Worm (Caenorhabditis elegans) whole organism, mixed stage, embryonic: ENCODE results near the gene alh-5.

ENCODE experiments used
- M03D4.4 ChIP-seq: sonication (generic microtip); optimal IDR thresholded peaks from 2 replicates; lab custom pipeline; 2017; ENCODE audit warnings: mild to moderate bottlenecking, missing genetic modification characterization, missing compliant biosample characterization
- bed-3 ChIP-seq: fragments of 200-800 bp; sonication (Bioruptor generic); optimal IDR thresholded peaks from 3 replicates; lab custom pipeline; 2018; ENCODE audit warnings: mild to moderate bottlenecking, missing genetic modification characterization, moderate library complexity, missing compliant biosample characterization
- blmp-1 ChIP-seq: fragments of 150-350 bp; optimal IDR thresholded peaks from 2 replicates; lab custom pipeline; 2014; ENCODE audit warnings: missing biosample characterization, missing genetic modification characterization
- ceh-39 ChIP-seq: fragments of 150-350 bp; optimal IDR thresholded peaks from 2 replicates; lab custom pipeline; 2014; ENCODE audit warnings: missing biosample characterization, missing genetic modification characterization
- ceh-43 ChIP-seq: fragments of 200-800 bp; sonication (Bioruptor generic); optimal IDR thresholded peaks from 2 replicates; lab custom pipeline; 2018; ENCODE audit warnings: mild to moderate bottlenecking, missing genetic modification characterization, moderate library complexity, missing compliant biosample characterization
- ceh-83 ChIP-seq: fragments of 200-800 bp; sonication (Bioruptor generic); optimal IDR thresholded peaks from 2 replicates; lab custom pipeline; 2018; ENCODE audit warnings: mild to moderate bottlenecking, missing genetic modification characterization, missing compliant biosample characterization
- ces-1 ChIP-seq: fragments of 150-350 bp; optimal IDR thresholded peaks from 2 replicates; lab custom pipeline; 2014; ENCODE audit warnings: missing biosample characterization, missing genetic modification reagents, missing genetic modification characterization
- cnd-1 ChIP-seq: fragments of 200-800 bp; sonication (Bioruptor generic); optimal IDR thresholded peaks from 2 replicates; lab custom pipeline; 2018; ENCODE audit warnings: mild to moderate bottlenecking, missing genetic modification characterization, missing compliant biosample characterization
- drap-1 ChIP-seq: fragments of 200-800 bp; sonication (Bioruptor generic); optimal IDR thresholded peaks from 3 replicates; lab custom pipeline; 2018; ENCODE audit warnings: mild to moderate bottlenecking, missing genetic modification characterization, missing compliant biosample characterization
- elt-1 ChIP-seq: sonication (generic microtip); optimal IDR thresholded peaks from 2 replicates; lab custom pipeline; 2017; ENCODE audit warnings: missing genetic modification characterization, mild to moderate bottlenecking, missing compliant biosample characterization, antibody characterized with exemption, moderate library complexity, borderline replicate concordance; ENCODE audit not compliant: insufficient read depth
- elt-3 ChIP-seq: fragments of 150-350 bp; optimal IDR thresholded peaks from 2 replicates; lab custom pipeline; 2014; ENCODE audit warnings: missing biosample characterization, missing genetic modification characterization
- flh-1 ChIP-seq: fragments of 200-800 bp; sonication (Bioruptor generic); optimal IDR thresholded peaks from 2 replicates; lab custom pipeline; 2018; ENCODE audit warnings: mild to moderate bottlenecking, missing genetic modification characterization, moderate library complexity, missing compliant biosample characterization
- ham-2 ChIP-seq: fragments of 200-800 bp; sonication (Bioruptor generic); optimal IDR thresholded peaks from 2 replicates; lab custom pipeline; 2018; ENCODE audit warnings: mild to moderate bottlenecking, missing genetic modification characterization, missing compliant biosample characterization
- hlh-1 ChIP-seq: fragments of 150-350 bp; optimal IDR thresholded peaks from 2 replicates; lab custom pipeline; 2014; ENCODE audit warnings: missing biosample characterization, missing genetic modification reagents, missing genetic modification characterization
- lin-32 ChIP-seq: fragments of 200-800 bp; sonication (Bioruptor generic); optimal IDR thresholded peaks from 2 replicates; lab custom pipeline; 2018; ENCODE audit warnings: mild to moderate bottlenecking, missing genetic modification characterization, missing compliant biosample characterization
- lsy-2 ChIP-seq: fragments of 150-350 bp; optimal IDR thresholded peaks from 2 replicates; lab custom pipeline; 2014; ENCODE audit warnings: missing biosample characterization, missing genetic modification characterization
- mab-5 ChIP-seq: fragments of 150-350 bp; optimal IDR thresholded peaks from 2 replicates; lab custom pipeline; 2014; ENCODE audit warnings: missing biosample characterization, missing genetic modification characterization
- mep-1 ChIP-seq: fragments of 150-350 bp; optimal IDR thresholded peaks from 2 replicates; lab custom pipeline; 2017; ENCODE audit warnings: missing biosample characterization, missing genetic modification reagents, missing genetic modification characterization, inconsistent platforms
- mls-2 ChIP-seq: sonication (generic microtip); optimal IDR thresholded peaks from 2 replicates; lab custom pipeline; 2016; ENCODE audit warnings: mild to moderate bottlenecking, missing genetic modification characterization, moderate library complexity, missing compliant biosample characterization
- nhr-12 ChIP-seq: fragments of 150-350 bp; optimal IDR thresholded peaks from 2 replicates; lab custom pipeline; 2014; ENCODE audit warnings: missing biosample characterization, missing genetic modification characterization
- nhr-2 ChIP-seq: fragments of 150-350 bp; optimal IDR thresholded peaks from 2 replicates; lab custom pipeline; 2014; ENCODE audit warnings: missing biosample characterization, missing genetic modification characterization
- nhr-237 ChIP-seq: fragments of 150-350 bp; optimal IDR thresholded peaks from 2 replicates; lab custom pipeline; 2014; ENCODE audit warnings: missing biosample characterization, missing genetic modification characterization
- nhr-76 ChIP-seq: sonication (generic microtip); optimal IDR thresholded peaks from 2 replicates; lab custom pipeline; 2017; ENCODE audit warnings: missing biosample characterization, missing genetic modification characterization
- pha-4 ChIP-seq: fragments of 150-350 bp; optimal IDR thresholded peaks from 2 replicates; lab custom pipeline; 2018; ENCODE audit warnings: missing biosample characterization, missing genetic modification reagents, missing genetic modification characterization
- sem-2 ChIP-seq: fragments of 200-800 bp; sonication (Bioruptor generic); optimal IDR thresholded peaks from 2 replicates; lab custom pipeline; 2018; ENCODE audit warnings: mild to moderate bottlenecking, missing genetic modification characterization, missing compliant biosample characterization
- snpc-4 ChIP-seq: fragments of 150-350 bp; optimal IDR thresholded peaks from 2 replicates; lab custom pipeline; 2014; ENCODE audit warnings: missing biosample characterization, missing genetic modification characterization
- tbx-8 ChIP-seq: fragments of 200-800 bp; sonication (Bioruptor generic); optimal IDR thresholded peaks from 2 replicates; lab custom pipeline; 2018; ENCODE audit warnings: mild to moderate bottlenecking, missing genetic modification characterization, moderate library complexity, missing compliant biosample characterization
- unc-120 ChIP-seq: sonication (generic microtip); optimal IDR thresholded peaks from 2 replicates; lab custom pipeline; 2017; ENCODE audit warnings: missing genetic modification characterization, missing compliant biosample characterization; ENCODE audit not compliant: poor library complexity, severe bottlenecking
- unc-39 ChIP-seq: fragments of 150-350 bp; optimal IDR thresholded peaks from 2 replicates; lab custom pipeline; 2014; ENCODE audit warnings: missing biosample characterization, missing genetic modification characterization
- ztf-11 ChIP-seq: fragments of 150-350 bp; optimal IDR thresholded peaks from 2 replicates; lab custom pipeline; 2014; ENCODE audit warnings: missing biosample characterization, missing genetic modification characterization

The alh-5 gene

ce11 chrV:2016428-2016827, 17.0 kb upstream of the alh-5 start, which contains the start of gene F59A7.2:
Gene F59A7.2 (minus strand): TSS chrV:2016528.
- TF ChIP-seq mls-2 (tag; lab: Kevin White, UChicago) (no peak), unc-39 (tag; lab: Kevin White, UChicago) (no peak), mep-1 (tag; lab: Kevin White, UChicago) (no peak), ham-2 (GFP tag; lab: Kevin White, UChicago) (no peak)

ce11 chrV:2013824-2014223, 14.4 kb upstream of the alh-5 start, which contains the start of gene F59A7.11:
Gene F59A7.11 (minus strand): TSS chrV:2013924.
- TF ChIP-seq lsy-2 (tag; lab: Kevin White, UChicago) (no peak), pha-4 (tag; lab: Kevin White, UChicago) (no peak), tbx-8 (no peak), unc-120 (no peak)

- no peak for TF ChIP-seq lin-32
- no peak for TF ChIP-seq hlh-1
- no peak for TF ChIP-seq blmp-1 (tag; lab: Kevin White, UChicago)
- TF ChIP-seq mls-2 (tag; lab: Kevin White, UChicago): no peak
- no peak for TF ChIP-seq unc-39 (tag; lab: Kevin White, UChicago)
- TF ChIP-seq ceh-39 (tag; lab: Kevin White, UChicago): no peak
- no peak for TF ChIP-seq elt-3
- TF ChIP-seq bed-3: no peak
- no peak for TF ChIP-seq nhr-76 (tag; lab: Kevin White, UChicago)
- TF ChIP-seq ceh-43 (GFP tag; lab: Kevin White, UChicago): no peak
Measured at ce11 chrV:2011777-2012176, 12.4 kb upstream of the alh-5 start, which contains the start of gene F59A7.7. Gene F59A7.7 (plus strand): TSS chrV:2012077.

- TF ChIP-seq flh-1 (GFP tag; lab: Kevin White, UChicago): no peak
- TF ChIP-seq nhr-237 (tag; lab: Kevin White, UChicago): peak; percentile 36
- no peak for TF ChIP-seq M03D4.4 (tag; lab: Kevin White, UChicago)
- TF ChIP-seq ham-2 (GFP tag; lab: Kevin White, UChicago): no peak
- no peak for TF ChIP-seq lin-32
- no peak for TF ChIP-seq hlh-1
- peak; percentile 91 for TF ChIP-seq lsy-2 (tag; lab: Kevin White, UChicago)
- TF ChIP-seq mep-1 (tag; lab: Kevin White, UChicago): peak; percentile 47
- no peak for TF ChIP-seq ceh-43 (GFP tag; lab: Kevin White, UChicago)
- no peak for TF ChIP-seq ces-1 (GFP tag; lab: Kevin White, UChicago)
- no peak for TF ChIP-seq nhr-2
- TF ChIP-seq mls-2 (tag; lab: Kevin White, UChicago): no peak
Measured at ce11 chrV:2008412-2008811, 9.0 kb upstream of the alh-5 start.

ce11 chrV:2004659-2005058, 5.3 kb upstream of the alh-5 start, which contains the start of gene cysl-4:
Gene cysl-4 (plus strand): TSS chrV:2004959.
- TF ChIP-seq mab-5 (tag; lab: Kevin White, UChicago) (no peak), elt-3 (no peak), ceh-83 (GFP tag; lab: Kevin White, UChicago) (no peak), mep-1 (tag; lab: Kevin White, UChicago) (no peak), flh-1 (GFP tag; lab: Kevin White, UChicago) (no peak), nhr-237 (tag; lab: Kevin White, UChicago) (no peak), ces-1 (GFP tag; lab: Kevin White, UChicago) (no peak), ceh-39 (tag; lab: Kevin White, UChicago) (no peak), snpc-4 (no peak), ztf-11 (tag; lab: Kevin White, UChicago) (no peak), mls-2 (tag; lab: Kevin White, UChicago) (no peak), M03D4.4 (tag; lab: Kevin White, UChicago) (no peak), nhr-12 (tag; lab: Kevin White, UChicago) (no peak), ham-2 (GFP tag; lab: Kevin White, UChicago) (no peak), drap-1 (no peak), sem-2 (GFP tag; lab: Kevin White, UChicago) (no peak), hlh-1 (no peak), nhr-2 (no peak), lin-32 (no peak)

ce11 chrV:2004229-2004628, 4.8 kb upstream of the alh-5 start, which contains the start of gene clec-206:
Gene clec-206 (minus strand): TSS chrV:2004329.
- TF ChIP-seq elt-1 (tag; lab: Kevin White, UChicago) (no peak), cnd-1 (tag; lab: Kevin White, UChicago) (no peak), ztf-11 (tag; lab: Kevin White, UChicago) (no peak), sem-2 (GFP tag; lab: Kevin White, UChicago) (no peak)
